Worm (Caenorhabditis elegans): ENCODE results near the gene nlp-60.
A peak's percentile ranks its signal among the peaks of the same experiment; 100 is the strongest.
"Not testable (repeated sequence)": the region's sequence is repeated elsewhere in the genome, so short reads cannot be mapped to it uniquely, and the experiment has no call there.

nlp-60 gene

DNA sequence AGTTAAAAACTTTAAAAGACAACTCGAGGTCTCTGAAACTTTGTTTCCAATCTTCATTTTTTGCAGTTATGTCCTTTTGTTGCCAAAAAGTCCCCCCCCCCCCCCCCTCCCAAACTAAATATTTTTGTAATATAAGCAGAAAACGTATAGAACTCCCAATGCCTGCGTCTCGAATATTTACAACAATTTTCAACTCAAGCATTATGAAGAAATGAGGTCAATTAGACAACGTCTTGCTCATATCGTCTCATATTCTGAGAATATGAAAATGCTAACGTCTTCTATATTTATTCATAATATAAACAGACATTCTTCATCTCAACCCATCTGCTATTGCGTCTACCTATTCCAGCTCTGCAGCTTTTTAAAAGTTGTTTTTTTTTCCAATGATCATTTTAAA, 39.0 kb upstream of the nlp-60 start, which contains the start of gene H23L24.1:
Gene H23L24.1, plus strand, starts transcription at position 301 of the 400 bp plus-strand sequence.
- TF ChIP-seq jun-1 (tag; optimal IDR thresholded peaks at IDR 0.05): no peak
- TF ChIP-seq lin-14 (GFP tag; optimal IDR thresholded peaks at IDR 0.05): no peak
- no peak for TF ChIP-seq sup-37 (GFP tag; optimal IDR thresholded peaks at IDR 0.05)
- TF ChIP-seq lin-15B (tag; optimal IDR thresholded peaks at IDR 0.05): no peak
- no peak for TF ChIP-seq aha-1 (tag; optimal IDR thresholded peaks at IDR 0.05)
- no peak for TF ChIP-seq pax-3 (tag; optimal IDR thresholded peaks at IDR 0.05)
- no peak for TF ChIP-seq nhr-77 (tag; optimal IDR thresholded peaks at IDR 0.05)
- no peak for TF ChIP-seq sox-4 (tag; optimal IDR thresholded peaks at IDR 0.05)

DNA sequence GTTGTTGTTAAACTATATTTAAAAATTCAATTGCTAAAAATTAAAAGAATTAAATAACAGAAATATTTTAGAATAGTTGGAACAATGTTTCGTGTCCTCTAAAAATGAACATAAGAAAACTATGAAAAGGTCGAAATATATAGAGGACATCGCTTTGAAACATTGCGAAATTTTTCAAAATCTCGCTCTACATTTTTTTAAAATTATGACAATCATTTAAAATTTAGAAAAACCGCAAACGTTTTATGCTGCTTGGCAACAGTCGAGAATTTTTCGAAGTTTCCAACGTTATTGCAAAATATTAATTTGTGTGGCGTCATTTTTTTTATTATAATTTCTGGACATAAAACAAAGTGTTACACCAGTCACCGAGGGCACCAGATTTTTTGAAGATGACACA, 35.9 kb upstream of the nlp-60 start, which contains the start of the genes parg-2 and ipla-5:
Gene parg-2, minus strand, starts transcription at position 101 of the 400 bp plus-strand sequence.
Gene ipla-5, plus strand, starts transcription at position 216 of the 400 bp plus-strand sequence.
- not testable (repeated sequence) for TF ChIP-seq nhr-12 (tag; optimal IDR thresholded peaks at IDR 0.05); lsy-2 (tag; optimal IDR thresholded peaks at IDR 0.05); efl-3 (GFP tag; optimal IDR thresholded peaks at IDR 0.05)

DNA sequence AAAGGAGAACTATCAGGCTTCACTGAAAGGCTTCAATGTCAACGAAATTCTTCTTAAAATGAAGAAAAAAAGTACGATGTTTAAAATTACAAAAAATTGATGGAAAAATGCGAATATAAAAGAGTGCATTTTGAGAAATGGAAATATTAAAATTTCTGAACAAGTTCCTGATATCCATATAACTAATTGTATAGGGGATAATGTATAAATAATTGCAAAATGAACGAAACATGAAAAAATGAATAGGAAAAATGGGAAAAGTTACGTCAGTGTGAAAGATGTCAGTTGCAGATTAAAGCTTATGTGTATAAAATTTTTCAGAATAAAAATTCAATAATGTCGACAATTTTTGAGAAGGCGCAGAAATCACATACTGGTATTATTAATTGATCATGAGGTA, 28.9 kb upstream of the nlp-60 start:
- no peak for TF ChIP-seq swsn-7 (tag; optimal IDR thresholded peaks at IDR 0.05)
- TF ChIP-seq jun-1 (tag; optimal IDR thresholded peaks at IDR 0.05): no peak
- TF ChIP-seq skn-1 (tag; optimal IDR thresholded peaks at IDR 0.05): no peak
- no peak for TF ChIP-seq nhr-237 (tag; optimal IDR thresholded peaks at IDR 0.05)
- no peak for TF ChIP-seq sox-4 (tag; optimal IDR thresholded peaks at IDR 0.05)
- TF ChIP-seq egl-27 (tag; optimal IDR thresholded peaks at IDR 0.05): no peak
- no peak for TF ChIP-seq nhr-90 (tag; optimal IDR thresholded peaks at IDR 0.05; ENCODE audit: poor library complexity)
- TF ChIP-seq lir-3 (tag; optimal IDR thresholded peaks at IDR 0.05; ENCODE audit: poor library complexity): no peak
- no peak for TF ChIP-seq ztf-4 (tag; optimal IDR thresholded peaks at IDR 0.05)
- TF ChIP-seq nhr-84 (tag; optimal IDR thresholded peaks at IDR 0.05): no peak
- no peak for TF ChIP-seq lin-13 (GFP tag; optimal IDR thresholded peaks at IDR 0.05)

DNA sequence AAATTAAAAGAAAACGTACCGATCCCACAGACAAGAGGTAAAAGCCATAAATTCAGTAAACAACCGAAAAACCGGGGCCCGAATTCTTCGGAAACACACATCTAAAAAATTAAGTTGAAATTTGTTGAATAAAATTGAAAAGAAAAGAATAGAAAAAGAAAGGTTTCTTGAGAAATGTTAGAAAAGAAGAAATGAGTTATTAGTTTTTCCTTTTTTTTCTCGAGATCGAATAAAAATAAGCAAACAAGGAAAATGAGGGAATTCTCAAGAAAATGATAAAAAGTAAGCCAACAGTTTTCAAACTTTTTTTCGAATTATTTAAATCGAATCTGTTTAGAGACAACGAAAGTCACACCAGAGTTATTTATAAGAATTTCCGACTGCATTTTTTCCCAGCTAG, 26.4 kb upstream of the nlp-60 start, which contains the start of gene H23L24.4:
Gene H23L24.4, minus strand, starts transcription at position 101 of the 400 bp plus-strand sequence.
- TF ChIP-seq nhr-47 (tag; optimal IDR thresholded peaks at IDR 0.05) (no peak), aha-1 (tag; optimal IDR thresholded peaks at IDR 0.05) (no peak), fkh-10 (GFP tag; optimal IDR thresholded peaks at IDR 0.05) (no peak), ces-1 (GFP tag; optimal IDR thresholded peaks at IDR 0.05) (no peak), efl-1 (optimal IDR thresholded peaks at IDR 0.05) (no peak), efl-1 (GFP tag; optimal IDR thresholded peaks at IDR 0.05 in 1 of 2) (no peak), snpc-4 (tag; optimal IDR thresholded peaks at IDR 0.05) (no peak), lsy-2 (tag; optimal IDR thresholded peaks at IDR 0.05) (no peak)

DNA sequence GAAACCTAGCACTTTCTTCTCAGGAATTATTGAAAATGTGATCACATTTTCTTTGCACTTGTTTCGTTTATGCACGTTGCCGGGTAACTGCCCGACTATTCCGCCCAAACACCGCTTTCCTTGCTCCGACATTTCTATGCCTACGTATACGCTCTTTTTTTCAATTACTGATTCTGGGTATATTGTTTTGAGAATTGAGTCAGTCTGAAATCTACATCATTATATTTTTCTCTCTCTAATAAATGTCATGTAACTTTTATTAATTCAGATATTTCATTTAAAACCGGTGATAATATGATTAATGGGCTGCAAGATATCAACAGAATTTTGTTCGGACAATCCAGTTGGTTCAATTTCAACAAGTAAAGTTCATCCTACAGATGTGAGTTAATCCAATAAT, 18.3 kb upstream of the nlp-60 start, which contains the start of gene ttll-11:
Gene ttll-11, plus strand, starts transcription at position 301 of the 400 bp plus-strand sequence.
- TF ChIP-seq fkh-8 (tag; optimal IDR thresholded peaks at IDR 0.05) (peak; percentile 76), mef-2 (tag; optimal IDR thresholded peaks at IDR 0.05) (no peak), nhr-71 (tag; optimal IDR thresholded peaks at IDR 0.05) (peak; percentile 31), swsn-7 (tag; optimal IDR thresholded peaks at IDR 0.05) (peak; percentile 5)

DNA sequence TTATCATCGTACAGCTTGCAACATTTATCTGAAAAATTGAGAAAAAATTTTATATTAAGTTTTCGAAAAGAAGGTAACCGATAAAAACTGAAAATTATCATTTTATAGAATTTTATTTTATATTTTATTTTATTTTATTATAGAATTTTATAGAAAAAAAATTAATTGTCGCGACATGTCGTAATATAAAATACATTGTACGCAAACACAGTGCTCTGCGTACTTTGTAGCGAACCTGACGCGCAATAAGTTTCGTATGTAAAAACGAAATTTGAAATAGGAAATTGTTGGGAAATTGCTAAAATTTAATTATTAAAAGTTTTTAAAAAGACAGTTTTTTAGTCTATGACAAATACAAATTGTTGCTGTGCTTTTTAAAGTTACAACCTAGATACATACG, 12.4 kb upstream of the nlp-60 start, which contains the start of the genes hst-1 and ints-6:
Gene hst-1, minus strand, starts transcription at position 28 of the 400 bp plus-strand sequence.
Gene ints-6, plus strand, starts transcription at position 260 of the 400 bp plus-strand sequence.
- TF ChIP-seq irx-1 (tag; optimal IDR thresholded peaks at IDR 0.05): no peak
- TF ChIP-seq nhr-237 (tag; optimal IDR thresholded peaks at IDR 0.05): no peak
- no peak for TF ChIP-seq ceh-90 (tag; optimal IDR thresholded peaks at IDR 0.05)
- peak; percentile 14 to 35 for TF ChIP-seq efl-1 (optimal IDR thresholded peaks at IDR 0.05)
- peak; percentile 40 to 88 for TF ChIP-seq efl-1 (GFP tag; optimal IDR thresholded peaks at IDR 0.05 in 1 of 2)
- TF ChIP-seq dpl-1 (GFP tag; optimal IDR thresholded peaks at IDR 0.05): peak in 2 of 3 experiments; percentile 27 to 56
- peak in 1 of 2 experiments; percentile 29 for TF ChIP-seq lin-35 (GFP tag; optimal IDR thresholded peaks at IDR 0.05)
- TF ChIP-seq lin-39 (tag; optimal IDR thresholded peaks at IDR 0.05): no peak
- TF ChIP-seq nhr-71 (tag; optimal IDR thresholded peaks at IDR 0.05): peak; percentile 38
- no peak for TF ChIP-seq mef-2 (tag; optimal IDR thresholded peaks at IDR 0.05)
- TF ChIP-seq nhr-11 (tag; optimal IDR thresholded peaks at IDR 0.05): no peak
- TF ChIP-seq snu-23 (GFP tag; optimal IDR thresholded peaks at IDR 0.05): peak; percentile 46
- TF ChIP-seq mdl-1 (tag; optimal IDR thresholded peaks at IDR 0.05): no peak
- no peak for TF ChIP-seq sup-37 (GFP tag; optimal IDR thresholded peaks at IDR 0.05)
- TF ChIP-seq unc-30 (tag; optimal IDR thresholded peaks at IDR 0.05): no peak
- no peak for TF ChIP-seq nhr-76 (tag; optimal IDR thresholded peaks at IDR 0.05)
- no peak for TF ChIP-seq nhr-90 (tag; optimal IDR thresholded peaks at IDR 0.05; ENCODE audit: poor library complexity)
- no peak for TF ChIP-seq pqm-1 (tag; optimal IDR thresholded peaks at IDR 0.05)
- TF ChIP-seq ces-1 (GFP tag; optimal IDR thresholded peaks at IDR 0.05): no peak
- TF ChIP-seq alr-1 (tag; optimal IDR thresholded peaks at IDR 0.05; ENCODE audit: borderline replicate concordance): no peak
- TF ChIP-seq zag-1 (tag; optimal IDR thresholded peaks at IDR 0.05): no peak
- no peak for TF ChIP-seq dsc-1 (tag; optimal IDR thresholded peaks at IDR 0.05)
